Fruit fly (Drosophila melanogaster): Measurements from ENCODE around the gene CG14995.

Gene CG14995

dm6 chr3L:4125709-4126108 is 22.7 kb upstream of the CG14995 start:
- no peak for TF ChIP-seq Ets98B (GFP tag; IDR thresholded peaks at IDR 0.05)
- TF ChIP-seq CG8301 (tag; optimal IDR thresholded peaks at IDR 0.05): no peak
- no peak for TF ChIP-seq gl (tag; optimal IDR thresholded peaks at IDR 0.05)
- TF ChIP-seq CG4496 (GFP tag; IDR thresholded peaks at IDR 0.05): no peak
- TF ChIP-seq CG14655 (GFP tag; optimal IDR thresholded peaks at IDR 0.05): no peak
- no peak for TF ChIP-seq CG8159 (tag; optimal IDR thresholded peaks at IDR 0.05)
- TF ChIP-seq CG9948 (tag; optimal IDR thresholded peaks at IDR 0.05): no peak
- TF ChIP-seq Pif1A (GFP tag; optimal IDR thresholded peaks at IDR 0.05): no peak
- no peak for TF ChIP-seq CG34367 (tag; optimal IDR thresholded peaks at IDR 0.05)
- no peak for TF ChIP-seq D1 (tag; optimal IDR thresholded peaks at IDR 0.05)
- TF ChIP-seq fd96Ca (GFP tag; IDR thresholded peaks at IDR 0.05): no peak
- TF ChIP-seq EcR (GFP tag; optimal IDR thresholded peaks at IDR 0.05): no peak
- TF ChIP-seq CG12605 (GFP tag; IDR thresholded peaks at IDR 0.05): no peak
- TF ChIP-seq CG17806 (tag; optimal IDR thresholded peaks at IDR 0.05): no peak
- no peak for TF ChIP-seq Pif1B (GFP tag; optimal IDR thresholded peaks at IDR 0.05)
- TF ChIP-seq CG15710 (tag; optimal IDR thresholded peaks at IDR 0.05): no peak
- no peak for TF ChIP-seq Snoo (tag; optimal IDR thresholded peaks at IDR 0.05)
- no peak for TF ChIP-seq CG10348 (GFP tag; IDR thresholded peaks at IDR 0.05)
- TF ChIP-seq CG13204 (GFP tag; optimal IDR thresholded peaks at IDR 0.05): no peak

- peak; percentile 45 for TF ChIP-seq EcR (GFP tag; optimal IDR thresholded peaks at IDR 0.05)
- TF ChIP-seq CG4496 (GFP tag; IDR thresholded peaks at IDR 0.05): peak; percentile 53; the same call in 1 of the 3 replicates
- TF ChIP-seq CG15710 (tag; optimal IDR thresholded peaks at IDR 0.05): peak; percentile 3
- TF ChIP-seq CG8159 (tag; optimal IDR thresholded peaks at IDR 0.05): no peak
- TF ChIP-seq CG9948 (tag; optimal IDR thresholded peaks at IDR 0.05): no peak
- peak; percentile 64; the same call in 1 of the 3 replicates for TF ChIP-seq fd96Ca (GFP tag; IDR thresholded peaks at IDR 0.05)
- TF ChIP-seq CG32121 (GFP tag; IDR thresholded peaks at IDR 0.05): peak; percentile 27; the same call in 1 of the 2 replicates
- TF ChIP-seq Snoo (tag; optimal IDR thresholded peaks at IDR 0.05): peak; percentile 60
- no peak for TF ChIP-seq CG34367 (tag; optimal IDR thresholded peaks at IDR 0.05)
- TF ChIP-seq Ets98B (GFP tag; IDR thresholded peaks at IDR 0.05): peak; percentile 45; the same call in 1 of the 2 replicates
- TF ChIP-seq CG12605 (GFP tag; IDR thresholded peaks at IDR 0.05): peak; percentile 37; the same call in 1 of the 2 replicates
Observed at dm6 chr3L:4122185-4122767, 19.2 kb upstream of the CG14995 start, which contains the start of gene Chd64. TSS of gene Chd64 (minus strand) at chr3L:4122388.

dm6 chr3L:4121589-4121988 is 18.5 kb upstream of the CG14995 start:
- TF ChIP-seq CG32121 (GFP tag; IDR thresholded peaks at IDR 0.05) (no peak), CG12605 (GFP tag; IDR thresholded peaks at IDR 0.05) (no peak), CG9948 (tag; optimal IDR thresholded peaks at IDR 0.05) (no peak), Snoo (tag; optimal IDR thresholded peaks at IDR 0.05) (no peak), rn (GFP tag; IDR thresholded peaks at IDR 0.05) (no peak), gl (tag; optimal IDR thresholded peaks at IDR 0.05) (no peak), CG10348 (GFP tag; IDR thresholded peaks at IDR 0.05) (no peak)

dm6 chr3L:4120358-4121349 is 17.6 kb upstream of the CG14995 start:
- TF ChIP-seq CG17806 (tag; optimal IDR thresholded peaks at IDR 0.05): no peak
- no peak for TF ChIP-seq CG10348 (GFP tag; IDR thresholded peaks at IDR 0.05)
- TF ChIP-seq Snoo (tag; optimal IDR thresholded peaks at IDR 0.05): no peak
- no peak for TF ChIP-seq CG32121 (GFP tag; IDR thresholded peaks at IDR 0.05)
- no peak for TF ChIP-seq CG8159 (tag; optimal IDR thresholded peaks at IDR 0.05)
- no peak for TF ChIP-seq EcR (GFP tag; optimal IDR thresholded peaks at IDR 0.05)
- no peak for TF ChIP-seq CG9948 (tag; optimal IDR thresholded peaks at IDR 0.05)
- no peak for TF ChIP-seq rn (GFP tag; IDR thresholded peaks at IDR 0.05)
- TF ChIP-seq CG4496 (GFP tag; IDR thresholded peaks at IDR 0.05): 0 out of 3 replicates have a peak, but pooled peaks have one; percentile 18

dm6 chr3L:4119636-4120357 is 16.7 kb upstream of the CG14995 start:
- TF ChIP-seq rn (GFP tag; IDR thresholded peaks at IDR 0.05) (no peak), CG12605 (GFP tag; IDR thresholded peaks at IDR 0.05) (no peak), Pif1A (GFP tag; optimal IDR thresholded peaks at IDR 0.05) (no peak), fd96Ca (GFP tag; IDR thresholded peaks at IDR 0.05) (no peak)

- no peak for TF ChIP-seq CG13204 (GFP tag; optimal IDR thresholded peaks at IDR 0.05)
- no peak for TF ChIP-seq CG8301 (tag; optimal IDR thresholded peaks at IDR 0.05)
Observed at dm6 chr3L:4118339-4118738, 15.3 kb upstream of the CG14995 start.
